Fruit fly (Drosophila melanogaster) whole organism, larva: ENCODE data around the gene CG33764.

ENCODE experiments used
- noc ChIP-seq: fragments of 200-800 bp; sonication (Bioruptor generic); optimal IDR thresholded peaks from 3 replicates; lab custom pipeline; 2019; ENCODE audit warnings: missing biosample characterization, mild to moderate bottlenecking, missing genetic modification characterization, moderate library complexity

Gene CG33764

dm6 chr3L:4242428-4242827 is 24.9 kb downstream of the CG33764 start, which contains the start of gene pav:
Gene pav, plus strand, starts transcription at chr3L:4242734.
- TF ChIP-seq noc (tag; lab: Kevin White, UChicago): no peak

- peak; percentile 96 for TF ChIP-seq noc (tag; lab: Kevin White, UChicago)
These were observed 27.6 kb downstream of the CG33764 start, which contains the start of gene Sqor for dm6 chr3L:4239442-4240322. Gene Sqor, plus strand, starts transcription at chr3L:4240173.

- TF ChIP-seq noc (tag; lab: Kevin White, UChicago): no peak
These were observed 29.1 kb downstream of the CG33764 start for dm6 chr3L:4238195-4238594.

DNA sequence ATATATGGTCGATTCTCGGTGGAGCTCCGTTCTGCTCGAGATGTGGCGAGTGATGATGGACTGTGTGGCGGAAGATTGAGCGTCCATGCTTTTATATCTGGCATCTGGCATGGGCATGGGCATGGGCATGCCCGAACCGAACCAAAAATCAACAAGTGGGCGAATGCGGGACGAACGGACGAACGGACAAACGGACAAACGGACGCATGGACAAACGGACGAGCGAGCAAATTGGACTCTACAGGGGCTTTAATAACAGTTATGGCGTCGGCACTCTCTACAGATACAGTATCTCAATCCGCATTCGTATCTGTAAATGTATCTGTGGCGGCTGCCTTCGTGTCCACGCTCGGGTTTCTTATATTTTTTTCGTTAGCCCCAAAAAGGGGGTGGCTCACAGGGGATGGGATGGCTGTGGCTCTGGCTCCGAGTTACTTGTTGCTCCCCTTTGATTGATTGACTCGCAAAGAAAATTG is 31.2 kb downstream of the CG33764 start, which contains the start of gene ImpL2:
ImpL2 (minus strand) TSS at position 51 of the 476 bp plus-strand sequence.
- no peak for TF ChIP-seq noc (tag; lab: Kevin White, UChicago)

DNA sequence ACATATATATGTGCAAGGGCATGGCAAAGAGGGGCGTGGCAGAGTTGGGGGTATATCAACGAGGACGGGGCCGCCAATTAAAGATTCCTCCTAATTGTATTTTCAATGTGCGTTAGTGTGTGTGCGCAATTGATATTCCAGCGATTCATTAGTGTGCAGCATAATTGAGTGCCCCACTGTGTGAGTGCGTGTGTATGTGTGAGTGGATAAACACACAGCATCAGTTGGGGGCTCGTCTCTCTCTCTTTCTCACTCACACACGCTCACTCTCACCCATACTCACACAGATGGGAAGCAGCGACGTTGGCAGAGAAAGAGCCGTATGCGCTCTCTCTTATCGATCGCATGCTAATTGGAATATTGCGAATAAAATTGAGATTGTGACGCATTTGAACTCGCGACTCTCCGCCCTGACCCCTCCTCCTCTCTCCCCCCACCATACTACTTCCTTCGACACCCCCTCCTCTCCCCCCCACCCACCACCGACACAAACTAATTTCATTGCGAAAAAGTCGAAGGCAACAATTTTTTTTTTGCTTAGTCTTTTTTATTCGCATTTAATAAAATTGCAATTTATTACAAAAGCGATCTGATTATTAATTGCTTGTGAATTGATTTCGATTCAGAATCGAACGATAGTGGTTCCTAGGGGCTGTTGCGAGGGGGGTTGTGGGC is 33.6 kb downstream of the CG33764 start:
- no peak for TF ChIP-seq noc (tag; lab: Kevin White, UChicago)

dm6 chr3L:4232724-4233367 is 34.5 kb downstream of the CG33764 start:
- TF ChIP-seq noc (tag; lab: Kevin White, UChicago): peak; percentile 50

dm6 chr3L:4232227-4232626 is 35.1 kb downstream of the CG33764 start:
- TF ChIP-seq noc (tag; lab: Kevin White, UChicago): no peak

dm6 chr3L:4231401-4232014 is 35.8 kb downstream of the CG33764 start:
- TF ChIP-seq noc (tag; lab: Kevin White, UChicago): no peak

DNA sequence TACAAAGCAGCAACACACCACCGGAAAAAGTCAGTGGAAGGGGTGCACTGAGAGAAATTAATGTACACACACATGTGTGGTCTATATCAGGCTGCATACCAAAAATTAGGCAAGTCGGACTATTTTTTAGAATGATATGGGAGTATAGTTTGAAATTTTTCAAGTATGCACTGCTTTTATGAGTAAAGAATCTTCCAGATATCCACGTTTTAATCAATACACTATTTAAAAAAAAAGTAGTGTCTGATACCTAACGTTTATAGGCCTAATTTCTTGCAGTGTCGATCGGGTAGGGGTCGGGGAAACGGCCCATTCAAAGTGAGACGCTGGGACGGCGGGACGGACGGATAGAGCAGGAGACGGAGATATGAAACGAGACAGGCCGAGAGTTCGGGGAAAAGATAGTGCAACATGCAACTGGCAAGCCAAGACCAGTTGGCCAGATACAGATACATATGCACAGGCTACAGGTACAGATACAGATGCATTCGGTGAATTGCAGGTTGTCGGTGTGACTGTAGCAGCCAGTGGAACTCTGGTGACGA is 36.9 kb downstream of the CG33764 start:
- no peak for TF ChIP-seq noc (tag; lab: Kevin White, UChicago)

DNA sequence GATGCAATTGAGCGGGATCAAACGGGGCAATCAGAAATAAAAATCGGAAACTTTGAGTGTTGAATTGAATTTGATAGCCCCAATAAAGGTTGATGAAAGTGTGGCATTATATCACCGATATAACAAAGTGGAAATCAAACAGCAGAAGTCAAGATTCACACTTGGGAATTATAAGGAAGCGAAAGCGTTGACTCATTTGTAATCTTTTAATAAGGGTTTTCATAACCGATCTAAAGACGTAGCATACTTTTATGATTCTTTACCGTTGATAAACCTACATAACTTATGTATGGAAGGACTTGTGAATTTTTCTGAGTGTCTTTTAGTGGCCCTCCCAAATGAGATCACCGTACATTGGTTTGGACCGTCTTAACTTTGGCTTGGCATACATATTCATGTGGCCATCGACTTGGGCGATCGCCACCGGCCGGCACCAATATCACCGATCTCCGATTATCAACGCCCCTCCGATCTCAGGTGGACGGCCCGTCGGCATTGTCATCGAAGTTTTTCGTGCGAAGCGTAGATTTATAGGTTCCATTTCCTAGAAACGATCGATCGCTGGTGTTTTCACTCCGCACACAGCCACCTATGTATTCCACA is 37.8 kb downstream of the CG33764 start:
- no peak for TF ChIP-seq noc (tag; lab: Kevin White, UChicago)

dm6 chr3L:4228187-4228836 is 39.0 kb downstream of the CG33764 start:
- TF ChIP-seq noc (tag; lab: Kevin White, UChicago): no peak

- no peak for TF ChIP-seq noc (tag; lab: Kevin White, UChicago)
These were observed 40.1 kb downstream of the CG33764 start, which contains the start of gene CG46460 for dm6 chr3L:4227164-4227563. Gene CG46460, minus strand, starts transcription at chr3L:4227302.

DNA sequence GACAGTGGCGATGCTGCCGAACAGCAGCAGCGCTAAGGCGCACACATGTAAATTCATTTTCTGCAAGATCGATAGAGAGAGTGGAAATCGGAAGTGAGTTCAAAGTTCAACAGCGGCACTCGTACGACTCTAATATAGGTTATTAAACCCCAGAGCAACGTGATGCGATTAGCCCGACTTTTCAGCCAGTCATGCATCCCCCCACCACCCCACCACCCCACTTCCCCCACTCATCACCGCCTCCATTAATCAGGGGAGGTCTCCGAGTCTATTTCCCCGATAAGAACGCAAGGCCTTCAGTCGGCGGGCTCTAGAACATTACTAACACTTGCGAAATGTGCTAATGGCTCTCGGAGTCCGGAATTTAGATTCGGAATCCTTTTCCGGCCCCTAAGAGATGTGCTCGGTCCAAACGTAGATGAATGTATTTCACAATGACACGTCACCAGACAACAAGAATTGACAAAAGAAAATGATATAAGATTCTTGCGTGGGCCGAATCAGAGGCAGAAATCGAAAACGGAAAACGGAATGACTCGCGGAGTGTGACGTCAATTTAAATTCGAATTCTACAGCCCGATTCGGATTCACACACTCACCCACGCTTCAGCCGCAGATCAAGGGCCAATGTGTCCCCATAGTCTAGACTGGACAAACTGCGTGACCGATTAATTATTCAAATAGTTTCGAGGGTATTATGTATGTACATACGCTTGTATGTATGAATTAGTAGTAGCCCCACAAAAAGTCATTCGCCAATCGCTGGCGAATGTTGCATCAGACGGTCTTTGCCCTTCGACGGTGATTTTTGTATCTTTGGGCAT is 41.4 kb downstream of the CG33764 start:
- peak; percentile 7 for TF ChIP-seq noc (tag; lab: Kevin White, UChicago)
